Fruit fly (Drosophila melanogaster) whole organism, adult: Measurements from ENCODE around the gene mgl.

Experiments used
- CG11617 ChIP-seq: fragments of 200-800 bp; sonication (Bioruptor generic); optimal IDR thresholded peaks from 2 replicates; lab custom pipeline; 2017; ENCODE audit warnings: mild to moderate bottlenecking, missing biosample characterization, missing genetic modification reagents, missing genetic modification characterization
- CG12768 ChIP-seq: fragments of 200-800 bp; sonication (Bioruptor generic); optimal IDR thresholded peaks from 2 replicates; lab custom pipeline; 2017; ENCODE audit warnings: missing biosample characterization, missing genetic modification characterization, mild to moderate bottlenecking, moderate library complexity, missing genetic modification reagents
- CG1620 ChIP-seq: fragments of 200-800 bp; sonication (Bioruptor generic); optimal IDR thresholded peaks from 2 replicates; lab custom pipeline; 2016; ENCODE audit warnings: missing biosample characterization, missing genetic modification characterization
- CG33017 ChIP-seq: fragments of 200-800 bp; sonication (Bioruptor generic); optimal IDR thresholded peaks from 2 replicates; lab custom pipeline; 2018; ENCODE audit warnings: missing biosample characterization, mild to moderate bottlenecking, missing genetic modification characterization, moderate library complexity
- Clk ChIP-seq: fragments of 200-800 bp; sonication (Bioruptor generic); optimal IDR thresholded peaks from 2 replicates; lab custom pipeline; 2017; ENCODE audit warnings: missing biosample characterization, missing genetic modification characterization
- Crg-1 ChIP-seq: fragments of 200-800 bp; sonication (Bioruptor generic); optimal IDR thresholded peaks from 2 replicates; lab custom pipeline; 2016; ENCODE audit warnings: missing biosample characterization, missing genetic modification characterization
- Hr96 ChIP-seq: fragments of 200-800 bp; sonication (Bioruptor generic); optimal IDR thresholded peaks from 2 replicates; lab custom pipeline; 2016; ENCODE audit warnings: missing biosample characterization, missing genetic modification characterization
- Mnt ChIP-seq: fragments of 200-800 bp; sonication (Bioruptor generic); optimal IDR thresholded peaks from 2 replicates; lab custom pipeline; 2016; ENCODE audit warnings: missing biosample characterization, mild to moderate bottlenecking, missing genetic modification characterization
- cic ChIP-seq: fragments of 200-800 bp; sonication (Bioruptor generic); optimal IDR thresholded peaks from 2 replicates; lab custom pipeline; 2017; ENCODE audit warnings: missing biosample characterization, mild to moderate bottlenecking, missing genetic modification characterization, moderate library complexity
- kay ChIP-seq: fragments of 200-800 bp; sonication (Bioruptor generic); peaks from one replicate; lab custom pipeline; 2016; ENCODE audit warnings: missing biosample characterization, missing genetic modification characterization, borderline replicate concordance
- pad ChIP-seq: fragments of 200-800 bp; sonication (Bioruptor generic); optimal IDR thresholded peaks from 3 replicates; lab custom pipeline; 2017; ENCODE audit warnings: missing biosample characterization, missing genetic modification characterization, mild to moderate bottlenecking, moderate library complexity, missing genetic modification reagents
- tj ChIP-seq: fragments of 200-800 bp; sonication (Bioruptor generic); optimal IDR thresholded peaks from 3 replicates; lab custom pipeline; 2017; ENCODE audit warnings: missing biosample characterization, mild to moderate bottlenecking, missing genetic modification characterization, moderate library complexity
- toe ChIP-seq: fragments of 200-800 bp; sonication (Bioruptor generic); optimal IDR thresholded peaks from 2 replicates; lab custom pipeline; 2016; ENCODE audit warnings: missing biosample characterization, missing genetic modification characterization

- no peak for TF ChIP-seq CG11617
- TF ChIP-seq Mnt (GFP tag; lab: Kevin White, UChicago), result no peak
- TF ChIP-seq pad, result no peak
- TF ChIP-seq CG1620 (GFP tag; lab: Kevin White, UChicago), result peak; percentile 27
- TF ChIP-seq CG12768, result no peak
- no peak for TF ChIP-seq CG33017 (tag; lab: Kevin White, UChicago)
- no peak for TF ChIP-seq Clk (GFP tag; lab: Kevin White, UChicago)
- no peak for TF ChIP-seq toe (GFP tag; lab: Kevin White, UChicago)
- peak; percentile 38 for TF ChIP-seq kay
- TF ChIP-seq cic (GFP tag; lab: Kevin White, UChicago), result no peak
- TF ChIP-seq Hr96 (GFP tag; lab: Kevin White, UChicago), result no peak
- peak; percentile 43 for TF ChIP-seq Crg-1
- TF ChIP-seq tj, result peak; percentile 34
Observed at dm6 chrX:9355193-9355995, 144.5 kb downstream of the mgl start.
